ENCODE assay signal across 1 fruit fly cellular context in the genomic region with DNA sequence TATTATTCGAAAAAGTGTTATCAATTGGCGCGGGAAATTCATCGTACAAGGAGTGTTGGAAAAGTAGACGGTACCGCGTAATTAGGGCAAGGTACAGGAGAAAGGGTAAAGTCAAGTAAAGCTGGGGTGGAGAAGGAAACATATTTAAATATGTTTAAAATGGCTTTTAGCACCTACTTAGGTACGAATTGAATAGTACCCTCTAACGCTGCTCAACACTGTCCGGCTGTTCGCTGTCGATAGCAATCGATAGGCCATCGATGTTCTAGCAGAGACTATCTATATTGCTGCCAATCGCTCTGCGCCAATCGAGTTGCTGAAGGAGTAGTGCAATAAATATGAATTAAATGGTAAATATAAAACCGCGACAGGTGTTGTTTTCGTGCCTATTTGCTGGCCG.
A peak's percentile ranks its signal among the peaks of the same experiment; 100 is the strongest.
TF ChIP-seq lines count a peak whose summit lies in the region.

X11L (plus strand) TSS at position 279 of the 400 bp plus-strand sequence.

TF ChIP-seq in whole organism, embryonic, 481 proteins besides CTCF, POLR2A, EP300 and RAD21 (continued from another document and continues in another):
- TF ChIP-seq CG34376 (GFP tag; optimal IDR thresholded peaks at IDR 0.05; lab: Kevin White, UChicago), result no peak
- peak; percentile 57 for TF ChIP-seq CG13775 (GFP tag; optimal IDR thresholded peaks at IDR 0.05; lab: Kevin White, UChicago)
- peak; percentile 47 for TF ChIP-seq trem (tag; optimal IDR thresholded peaks at IDR 0.05; lab: Kevin White, UChicago)
- TF ChIP-seq CG30431 (GFP tag; optimal IDR thresholded peaks at IDR 0.05; lab: Kevin White, UChicago), result peak; percentile 34
- TF ChIP-seq slou (GFP tag; optimal IDR thresholded peaks at IDR 0.05; lab: Kevin White, UChicago), result peak; percentile 29
- peak; percentile 84 for TF ChIP-seq CG14860 (GFP tag; IDR thresholded peaks at IDR 0.05; lab: Robert Waterston, UW; ENCODE audit: partially characterized antibody)
- TF ChIP-seq Dfd (GFP tag; optimal IDR thresholded peaks at IDR 0.05; lab: Kevin White, UChicago), result no peak
- no peak for TF ChIP-seq CG13296 (GFP tag; optimal IDR thresholded peaks at IDR 0.05; lab: Kevin White, UChicago)
- peak; percentile 41; the same call in 1 of the 2 replicates for TF ChIP-seq CG4404 (GFP tag; IDR thresholded peaks at IDR 0.05; lab: Robert Waterston, UW)
- TF ChIP-seq ato (GFP tag; IDR thresholded peaks at IDR 0.05; lab: Robert Waterston, UW; ENCODE audit: partially characterized antibody), result peak; percentile 90
- peak; percentile 61 for TF ChIP-seq zen (tag; optimal IDR thresholded peaks at IDR 0.05; lab: Kevin White, UChicago)
- TF ChIP-seq Dad (GFP tag; optimal IDR thresholded peaks at IDR 0.05; lab: Kevin White, UChicago), result peak; percentile 54
- 0 out of 2 replicates have a peak, but pooled peaks have one; percentile 51 for TF ChIP-seq CG16779 (GFP tag; IDR thresholded peaks at IDR 0.05; lab: Robert Waterston, UW)
- no peak for TF ChIP-seq CG31441 (GFP tag; IDR thresholded peaks at IDR 0.05; lab: Robert Waterston, UW)
- no peak for TF ChIP-seq CG15269 (tag; optimal IDR thresholded peaks at IDR 0.05; lab: Kevin White, UChicago)
- peak; percentile 78 for TF ChIP-seq HmgZ (tag; optimal IDR thresholded peaks at IDR 0.05; lab: Kevin White, UChicago)
- peak; percentile 65 for TF ChIP-seq gcm2 (GFP tag; optimal IDR thresholded peaks at IDR 0.05; lab: Kevin White, UChicago)
- TF ChIP-seq run (tag; optimal IDR thresholded peaks at IDR 0.05; lab: Kevin White, UChicago), result no peak
- peak; percentile 75 for TF ChIP-seq Optix (GFP tag; IDR thresholded peaks at IDR 0.05; lab: Robert Waterston, UW)
- no peak for TF ChIP-seq exex (tag; optimal IDR thresholded peaks at IDR 0.05; lab: Kevin White, UChicago)
- TF ChIP-seq crol (GFP tag; IDR thresholded peaks at IDR 0.05; lab: Robert Waterston, UW), result 0 out of 2 replicates have a peak, but pooled peaks have one; percentile 11
- TF ChIP-seq hkb (optimal IDR thresholded peaks at IDR 0.05; lab: Kevin White, UChicago), result no peak
- no peak; the same call in none of the 2 replicates for TF ChIP-seq hkb (GFP tag; IDR thresholded peaks at IDR 0.05; lab: Robert Waterston, UW)
- TF ChIP-seq CG1647 (GFP tag; optimal IDR thresholded peaks at IDR 0.05; lab: Kevin White, UChicago), result peak; percentile 67
- peak; percentile 22 for TF ChIP-seq corto (GFP tag; optimal IDR thresholded peaks at IDR 0.05; lab: Kevin White, UChicago)
- peak; percentile 87 for TF ChIP-seq CG2120 (GFP tag; optimal IDR thresholded peaks at IDR 0.05; lab: Kevin White, UChicago)
- TF ChIP-seq rib (GFP tag; IDR thresholded peaks at IDR 0.05; lab: Robert Waterston, UW), result peak; percentile 55; the same call in 1 of the 2 replicates
- peak; percentile 81 for TF ChIP-seq Xbp1 (GFP tag; optimal IDR thresholded peaks at IDR 0.05; lab: Kevin White, UChicago)
- no peak for TF ChIP-seq prd (optimal IDR thresholded peaks at IDR 0.05; lab: Kevin White, UChicago)
- peak; percentile 76 for TF ChIP-seq prd (GFP tag; IDR thresholded peaks at IDR 0.05; lab: Robert Waterston, UW)
- TF ChIP-seq CG17829 (tag; optimal IDR thresholded peaks at IDR 0.05; lab: Kevin White, UChicago), result peak; percentile 62
- peak; percentile 55 for TF ChIP-seq CG10209 (GFP tag; optimal IDR thresholded peaks at IDR 0.05; lab: Kevin White, UChicago)
- no peak for TF ChIP-seq CG10565 (GFP tag; optimal IDR thresholded peaks at IDR 0.05; lab: Kevin White, UChicago)
- peak; percentile 75 for TF ChIP-seq tin (GFP tag; optimal IDR thresholded peaks at IDR 0.05; lab: Kevin White, UChicago)
- 0 out of 2 replicates have a peak, but pooled peaks have one; percentile 24 for TF ChIP-seq seq (GFP tag; IDR thresholded peaks at IDR 0.05; lab: Robert Waterston, UW)
- no peak for TF ChIP-seq CG2889 (GFP tag; IDR thresholded peaks at IDR 0.05; lab: Robert Waterston, UW)
- TF ChIP-seq Neu2 (GFP tag; optimal IDR thresholded peaks at IDR 0.05; lab: Kevin White, UChicago; ENCODE audit: borderline replicate concordance), result no peak
- peak; percentile 76 for TF ChIP-seq Hr3 (GFP tag; optimal IDR thresholded peaks at IDR 0.05; lab: Kevin White, UChicago)
- peak; percentile 54 for TF ChIP-seq slp2 (GFP tag; optimal IDR thresholded peaks at IDR 0.05; lab: Kevin White, UChicago)
- peak; percentile 98 for TF ChIP-seq Ets65A (GFP tag; lab: Kevin White, UChicago)
- TF ChIP-seq nerfin-2 (GFP tag; IDR thresholded peaks at IDR 0.05; lab: Robert Waterston, UW; ENCODE audit: partially characterized antibody), result peak; percentile 82
- peak; percentile 67 for TF ChIP-seq H2.0 (GFP tag; IDR thresholded peaks at IDR 0.05; lab: Robert Waterston, UW)
- TF ChIP-seq Hr51 (GFP tag; optimal IDR thresholded peaks at IDR 0.05; lab: Kevin White, UChicago), result peak in 1 of 2 experiments; percentile 62
- peak; percentile 30 for TF ChIP-seq CG2202 (tag; optimal IDR thresholded peaks at IDR 0.05; lab: Kevin White, UChicago)
- peak; percentile 80 for TF ChIP-seq bab2 (GFP tag; optimal IDR thresholded peaks at IDR 0.05; lab: Kevin White, UChicago)
- TF ChIP-seq lmd (GFP tag; IDR thresholded peaks at IDR 0.05; lab: Robert Waterston, UW), result peak; percentile 39; the same call in 1 of the 2 replicates
- no peak for TF ChIP-seq otp (GFP tag; IDR thresholded peaks at IDR 0.05; lab: Robert Waterston, UW)
- TF ChIP-seq Vsx1 (GFP tag; optimal IDR thresholded peaks at IDR 0.05; lab: Kevin White, UChicago), result no peak
- TF ChIP-seq crc (GFP tag; optimal IDR thresholded peaks at IDR 0.05; lab: Kevin White, UChicago), result peak; percentile 31
- peak; percentile 76 for TF ChIP-seq CG3847 (GFP tag; IDR thresholded peaks at IDR 0.05; lab: Robert Waterston, UW)
- peak; percentile 16 for TF ChIP-seq CG5180 (GFP tag; optimal IDR thresholded peaks at IDR 0.05; lab: Kevin White, UChicago)
- TF ChIP-seq Nf-YB (GFP tag; optimal IDR thresholded peaks at IDR 0.05; lab: Kevin White, UChicago), result no peak
- TF ChIP-seq cwo (GFP tag; optimal IDR thresholded peaks at IDR 0.05; lab: Kevin White, UChicago), result peak; percentile 31
- TF ChIP-seq CG11085 (GFP tag; IDR thresholded peaks at IDR 0.05; lab: Robert Waterston, UW), result peak; percentile 44; the same call in 1 of the 2 replicates
- TF ChIP-seq al (GFP tag; IDR thresholded peaks at IDR 0.05; lab: Robert Waterston, UW), result peak; percentile 52
- no peak for TF ChIP-seq CG3995 (GFP tag; optimal IDR thresholded peaks at IDR 0.05; lab: Kevin White, UChicago)
- TF ChIP-seq CG32772 (GFP tag; IDR thresholded peaks at IDR 0.05; lab: Robert Waterston, UW), result peak; percentile 19; the same call in 1 of the 2 replicates
- peak; percentile 8 for TF ChIP-seq nerfin-1 (tag; optimal IDR thresholded peaks at IDR 0.05; lab: Kevin White, UChicago)
- no peak for TF ChIP-seq so (GFP tag; IDR thresholded peaks at IDR 0.05; lab: Robert Waterston, UW)
- TF ChIP-seq Sox102F (GFP tag; optimal IDR thresholded peaks at IDR 0.05; lab: Kevin White, UChicago), result no peak
- peak; percentile 50 for TF ChIP-seq CG17385 (GFP tag; optimal IDR thresholded peaks at IDR 0.05; lab: Kevin White, UChicago)
- peak; percentile 94 for TF ChIP-seq Bgb (GFP tag; IDR thresholded peaks at IDR 0.05; lab: Robert Waterston, UW; ENCODE audit: partially characterized antibody)
- TF ChIP-seq CG6683 (GFP tag; optimal IDR thresholded peaks at IDR 0.05; lab: Kevin White, UChicago), result peak; percentile 11
- TF ChIP-seq CG2116 (GFP tag; optimal IDR thresholded peaks at IDR 0.05; lab: Kevin White, UChicago), result peak; percentile 84
- TF ChIP-seq ham (GFP tag; IDR thresholded peaks at IDR 0.05; lab: Robert Waterston, UW), result no peak
- TF ChIP-seq sqz (GFP tag; optimal IDR thresholded peaks at IDR 0.05; lab: Kevin White, UChicago), result no peak
- peak; percentile 40; the same call in 1 of the 2 replicates for TF ChIP-seq CG9215 (GFP tag; IDR thresholded peaks at IDR 0.05; lab: Robert Waterston, UW)
- no peak for TF ChIP-seq CG10321 (GFP tag; IDR thresholded peaks at IDR 0.05; lab: Robert Waterston, UW)
- no peak for TF ChIP-seq CG12769 (tag; optimal IDR thresholded peaks at IDR 0.05; lab: Kevin White, UChicago)
- TF ChIP-seq CG12391 (tag; optimal IDR thresholded peaks at IDR 0.05; lab: Kevin White, UChicago), result peak; percentile 65
- no peak for TF ChIP-seq NC2α (GFP tag; optimal IDR thresholded peaks at IDR 0.05; lab: Kevin White, UChicago)
- no peak for TF ChIP-seq TFAM (GFP tag; optimal IDR thresholded peaks at IDR 0.05; lab: Kevin White, UChicago)
- peak; percentile 75 for TF ChIP-seq caup (GFP tag; optimal IDR thresholded peaks at IDR 0.05; lab: Kevin White, UChicago; ENCODE audit: severe bottlenecking)
- TF ChIP-seq CG15011 (GFP tag; optimal IDR thresholded peaks at IDR 0.05; lab: Kevin White, UChicago), result no peak
- peak; percentile 60; the same call in 1 of the 3 replicates for TF ChIP-seq CG6175 (GFP tag; IDR thresholded peaks at IDR 0.05; lab: Robert Waterston, UW)
- peak; percentile 55 for TF ChIP-seq CG1602 (GFP tag; optimal IDR thresholded peaks at IDR 0.05; lab: Kevin White, UChicago)
- peak; percentile 33 for TF ChIP-seq D19A (tag; optimal IDR thresholded peaks at IDR 0.05; lab: Kevin White, UChicago)
- TF ChIP-seq CG4707 (GFP tag; optimal IDR thresholded peaks at IDR 0.05; lab: Kevin White, UChicago), result no peak
- TF ChIP-seq pros (GFP tag; optimal IDR thresholded peaks at IDR 0.05; lab: Kevin White, UChicago), result no peak
- TF ChIP-seq NfI (GFP tag; optimal IDR thresholded peaks at IDR 0.05; lab: Kevin White, UChicago), result no peak
- no peak for TF ChIP-seq CG15601 (tag; optimal IDR thresholded peaks at IDR 0.05; lab: Kevin White, UChicago)
- TF ChIP-seq Doc3 (GFP tag; IDR thresholded peaks at IDR 0.05; lab: Robert Waterston, UW; ENCODE audit: partially characterized antibody), result peak; percentile 76
- peak; percentile 83 for TF ChIP-seq sna (GFP tag; IDR thresholded peaks at IDR 0.05; lab: Robert Waterston, UW; ENCODE audit: partially characterized antibody)
- no peak for TF ChIP-seq CG6765 (GFP tag; optimal IDR thresholded peaks at IDR 0.05; lab: Kevin White, UChicago)
- peak in 1 of 3 experiments; percentile 27 for TF ChIP-seq lola (GFP tag; optimal IDR thresholded peaks at IDR 0.05; lab: Kevin White, UChicago)
- no peak for TF ChIP-seq eve (GFP tag; optimal IDR thresholded peaks at IDR 0.05; lab: Kevin White, UChicago)
- TF ChIP-seq mirr (GFP tag; optimal IDR thresholded peaks at IDR 0.05; lab: Kevin White, UChicago), result no peak
- TF ChIP-seq CG3726 (GFP tag; IDR thresholded peaks at IDR 0.05; lab: Robert Waterston, UW), result no peak
- TF ChIP-seq CG11723 (GFP tag; optimal IDR thresholded peaks at IDR 0.05; lab: Kevin White, UChicago), result no peak
- TF ChIP-seq her (GFP tag; optimal IDR thresholded peaks at IDR 0.05; lab: Kevin White, UChicago), result peak; percentile 76
- TF ChIP-seq gro (GFP tag; optimal IDR thresholded peaks at IDR 0.05; lab: Kevin White, UChicago), result peak; percentile 86
- TF ChIP-seq Chrac-16 (GFP tag; optimal IDR thresholded peaks at IDR 0.05; lab: Kevin White, UChicago), result peak; percentile 69
- TF ChIP-seq jigr1 (GFP tag; IDR thresholded peaks at IDR 0.05; lab: Robert Waterston, UW), result no peak
- no peak for TF ChIP-seq croc (GFP tag; conservative IDR thresholded peaks at IDR 0.05; lab: Robert Waterston, UW)
- peak; percentile 75 for TF ChIP-seq lbe (GFP tag; optimal IDR thresholded peaks at IDR 0.05; lab: Kevin White, UChicago)
- TF ChIP-seq Oli (tag; optimal IDR thresholded peaks at IDR 0.05; lab: Kevin White, UChicago), result peak; percentile 44
- TF ChIP-seq bbx (GFP tag; IDR thresholded peaks at IDR 0.05; lab: Robert Waterston, UW; ENCODE audit: partially characterized antibody), result peak; percentile 89
- TF ChIP-seq CG7271 (tag; optimal IDR thresholded peaks at IDR 0.05; lab: Kevin White, UChicago), result no peak
- TF ChIP-seq CG30020 (tag; optimal IDR thresholded peaks at IDR 0.05; lab: Kevin White, UChicago), result peak; percentile 25
- peak; percentile 75 for TF ChIP-seq hbn (GFP tag; IDR thresholded peaks at IDR 0.05; lab: Robert Waterston, UW; ENCODE audit: partially characterized antibody)
- peak; percentile 59; the same call in 1 of the 2 replicates for TF ChIP-seq Rx (GFP tag; IDR thresholded peaks at IDR 0.05; lab: Robert Waterston, UW)
- peak; percentile 16 for TF ChIP-seq Fer2 (tag; optimal IDR thresholded peaks at IDR 0.05; lab: Kevin White, UChicago)
- no peak for TF ChIP-seq ap (GFP tag; IDR thresholded peaks at IDR 0.05; lab: Robert Waterston, UW)
- TF ChIP-seq sisA (GFP tag; IDR thresholded peaks at IDR 0.05; lab: Robert Waterston, UW), result peak; percentile 73
- TF ChIP-seq kay (GFP tag; optimal IDR thresholded peaks at IDR 0.05; lab: Kevin White, UChicago), result peak; percentile 54
- TF ChIP-seq CG31224 (GFP tag; IDR thresholded peaks at IDR 0.05; lab: Robert Waterston, UW), result 0 out of 2 replicates have a peak, but pooled peaks have one; percentile 11
- TF ChIP-seq vvl (GFP tag; IDR thresholded peaks at IDR 0.05; lab: Robert Waterston, UW), result peak; percentile 80
- TF ChIP-seq CG11696 (GFP tag; IDR thresholded peaks at IDR 0.05; lab: Robert Waterston, UW), result 0 out of 2 replicates have a peak, but pooled peaks have one; percentile 21
- no peak for TF ChIP-seq Spps (tag; optimal IDR thresholded peaks at IDR 0.05; lab: Kevin White, UChicago)
- 0 out of 2 replicates have a peak, but pooled peaks have one; percentile 27 for TF ChIP-seq CG10959 (GFP tag; IDR thresholded peaks at IDR 0.05; lab: Robert Waterston, UW)
- peak; percentile 77; the same call in 2 of the 3 replicates for TF ChIP-seq zfh1 (GFP tag; IDR thresholded peaks at IDR 0.05; lab: Robert Waterston, UW)
- TF ChIP-seq CG7556 (GFP tag; optimal IDR thresholded peaks at IDR 0.05; lab: Kevin White, UChicago), result peak; percentile 57
- TF ChIP-seq bcd (GFP tag; optimal IDR thresholded peaks at IDR 0.05; lab: Kevin White, UChicago), result no peak
- peak; percentile 58 for TF ChIP-seq tgo (GFP tag; IDR thresholded peaks at IDR 0.05; lab: Robert Waterston, UW)
- TF ChIP-seq Med (GFP tag; lab: Kevin White, UChicago), result peak; percentile 96
- peak; percentile 76 to 77 for TF ChIP-seq dpn (GFP tag; optimal IDR thresholded peaks at IDR 0.05; lab: Kevin White, UChicago)
- peak; percentile 23 for TF ChIP-seq Atf-2 (GFP tag; optimal IDR thresholded peaks at IDR 0.05; lab: Kevin White, UChicago)
- TF ChIP-seq bigmax (GFP tag; optimal IDR thresholded peaks at IDR 0.05; lab: Kevin White, UChicago), result no peak
- TF ChIP-seq CG18011 (GFP tag; optimal IDR thresholded peaks at IDR 0.05; lab: Kevin White, UChicago), result peak; percentile 66
- peak; percentile 79; the same call in 2 of the 3 replicates for TF ChIP-seq ken (GFP tag; IDR thresholded peaks at IDR 0.05; lab: Robert Waterston, UW)
- no peak for TF ChIP-seq sima (GFP tag; optimal IDR thresholded peaks at IDR 0.05; lab: Kevin White, UChicago)
- no peak for TF ChIP-seq Sry-β (GFP tag; optimal IDR thresholded peaks at IDR 0.05; lab: Kevin White, UChicago)
- peak; percentile 74 for TF ChIP-seq Dip3 (GFP tag; optimal IDR thresholded peaks at IDR 0.05; lab: Kevin White, UChicago)
- no peak for TF ChIP-seq trh (GFP tag; optimal IDR thresholded peaks at IDR 0.05; lab: Kevin White, UChicago)
